Fruit fly (Drosophila melanogaster) whole organism, embryonic: ENCODE results near the gene CG3009.

Source experiments
- Abd-B ChIP-seq: fragments of 200-800 bp; sonication (Bioruptor generic); optimal IDR thresholded peaks from 2 replicates; lab custom pipeline; 2018; ENCODE audit warnings: missing biosample characterization, mild to moderate bottlenecking, missing genetic modification characterization, moderate library complexity
- Aef1 ChIP-seq: fragments of 200-800 bp; sonication (Bioruptor generic); IDR thresholded peaks from 3 replicates; pipeline ENCODE4 v1.3.6; 2022; ENCODE audit warnings: missing biosample characterization, missing genetic modification characterization
- Atf-2 ChIP-seq: fragments of 200-800 bp; sonication (Bioruptor generic); optimal IDR thresholded peaks from 2 replicates; lab custom pipeline; 2016; ENCODE audit warnings: missing biosample characterization, missing genetic modification characterization
- CG11247 ChIP-seq: fragments of 200-800 bp; sonication (Bioruptor generic); IDR thresholded peaks from 2 replicates; pipeline ENCODE4 v1.3.6; 2022; ENCODE audit warnings: missing biosample characterization, missing genetic modification characterization
- CG17328 ChIP-seq: fragments of 200-800 bp; sonication (Bioruptor generic); IDR thresholded peaks from 2 replicates; pipeline ENCODE4 v1.3.6; 2022; ENCODE audit warnings: missing biosample characterization, missing genetic modification characterization
- CG17361 ChIP-seq: fragments of 200-800 bp; sonication (Bioruptor generic); IDR thresholded peaks from 3 replicates; pipeline ENCODE4 v1.3.6; 2022; ENCODE audit warnings: missing biosample characterization, missing genetic modification characterization
- CG17612 ChIP-seq: fragments of 200-800 bp; sonication (Bioruptor generic); IDR thresholded peaks from 2 replicates; pipeline ENCODE4 v1.3.6; 2022; ENCODE audit warnings: missing biosample characterization, missing genetic modification characterization
- CG17802 ChIP-seq: fragments of 200-800 bp; sonication (Bioruptor generic); optimal IDR thresholded peaks from 2 replicates; lab custom pipeline; 2018; ENCODE audit warnings: missing biosample characterization, mild to moderate bottlenecking, missing genetic modification characterization, moderate library complexity
- CG17912 ChIP-seq: fragments of 200-800 bp; sonication (Bioruptor generic); optimal IDR thresholded peaks from 2 replicates; lab custom pipeline; 2018; ENCODE audit warnings: missing biosample characterization, mild to moderate bottlenecking, missing genetic modification characterization
- CG18011 ChIP-seq: fragments of 200-800 bp; sonication (Bioruptor generic); optimal IDR thresholded peaks from 2 replicates; lab custom pipeline; 2017; ENCODE audit warnings: missing biosample characterization, missing genetic modification characterization, mild to moderate bottlenecking, moderate library complexity, missing genotype
- CG4360 ChIP-seq: fragments of 200-800 bp; sonication (Bioruptor generic); IDR thresholded peaks from 2 replicates; pipeline ENCODE4 v1.3.6; 2022; ENCODE audit warnings: missing biosample characterization, missing genetic modification characterization
- CG7987 ChIP-seq: fragments of 200-800 bp; sonication (Bioruptor generic); optimal IDR thresholded peaks from 2 replicates; lab custom pipeline; 2018; ENCODE audit warnings: missing biosample characterization, mild to moderate bottlenecking, missing genetic modification characterization, moderate library complexity
- CG8281 ChIP-seq: fragments of 200-800 bp; sonication (Bioruptor generic); optimal IDR thresholded peaks from 2 replicates; lab custom pipeline; 2018; ENCODE audit warnings: missing biosample characterization, mild to moderate bottlenecking, missing genetic modification characterization, moderate library complexity
- CG8478 ChIP-seq: fragments of >200 bp; optimal IDR thresholded peaks from 2 replicates; lab custom pipeline; 2018
- GATAe ChIP-seq: fragments of 200-800 bp; sonication (Bioruptor generic); conservative IDR thresholded peaks from 2 replicates; pipeline ENCODE4 v1.3.6; 2022; ENCODE audit warnings: missing biosample characterization, missing genetic modification characterization
- HLH4C ChIP-seq: fragments of 200-800 bp; sonication (Bioruptor generic); IDR thresholded peaks from 3 replicates; pipeline ENCODE4 v1.3.6; 2022; ENCODE audit warnings: missing biosample characterization, missing genetic modification characterization; ENCODE audit not compliant: partially characterized antibody
- HLHmδ ChIP-seq: fragments of 200-800 bp; sonication (Bioruptor generic); optimal IDR thresholded peaks from 2 replicates; lab custom pipeline; 2018; ENCODE audit warnings: missing biosample characterization, mild to moderate bottlenecking, missing genetic modification characterization, moderate library complexity
- Hey ChIP-seq: fragments of 200-800 bp; sonication (Bioruptor generic); optimal IDR thresholded peaks from 3 replicates; lab custom pipeline; 2018; ENCODE audit warnings: missing biosample characterization, mild to moderate bottlenecking, missing genetic modification characterization
- Hmr ChIP-seq: fragments of 200-800 bp; sonication (Bioruptor generic); optimal IDR thresholded peaks from 3 replicates; lab custom pipeline; 2017; ENCODE audit warnings: mild to moderate bottlenecking, missing biosample characterization, missing genetic modification reagents, missing genetic modification characterization
- MBD-R2 ChIP-seq: fragments of 200-800 bp; sonication (Bioruptor generic); IDR thresholded peaks from 2 replicates; pipeline ENCODE4 v1.3.6; 2022; ENCODE audit warnings: missing biosample characterization, missing genetic modification characterization
- NC2β ChIP-seq: fragments of 200-800 bp; sonication (Bioruptor generic); optimal IDR thresholded peaks from 2 replicates; lab custom pipeline; 2016; ENCODE audit warnings: missing biosample characterization, missing genetic modification characterization
- Scr ChIP-seq: fragments of 200-800 bp; sonication (Bioruptor generic); IDR thresholded peaks from 2 replicates; pipeline ENCODE4 v1.3.6; 2022; ENCODE audit warnings: missing biosample characterization, missing genetic modification characterization; ENCODE audit not compliant: partially characterized antibody
- Stat92E ChIP-seq, 3 experiments: fragments of >200 bp in 2 of 3; fragments of 200-800 bp in 1 of 3; sonication (Bioruptor generic) in 1 of 3; optimal IDR thresholded peaks; 2 replicates each; lab custom pipeline; 2017 to 2019; ENCODE audit warnings: missing biosample characterization in 3 of 3, missing genetic modification characterization in 3 of 3, mild to moderate bottlenecking in 1 of 3, moderate library complexity in 1 of 3
- Taf1 ChIP-seq: fragments of 200-800 bp; sonication (Bioruptor generic); IDR thresholded peaks from 2 replicates; pipeline ENCODE4 v1.3.6; 2022; ENCODE audit warnings: missing biosample characterization, missing genetic modification characterization
- ara ChIP-seq: fragments of 200-800 bp; sonication (Bioruptor generic); IDR thresholded peaks from 2 replicates; pipeline ENCODE4 v1.3.6; 2022; ENCODE audit warnings: missing biosample characterization, missing genetic modification characterization
- ase ChIP-seq: fragments of 200-800 bp; sonication (Bioruptor generic); IDR thresholded peaks from 3 replicates; pipeline ENCODE4 v1.3.6; 2022; ENCODE audit warnings: missing biosample characterization, missing genetic modification characterization
- cato ChIP-seq: fragments of 200-800 bp; sonication (Bioruptor generic); optimal IDR thresholded peaks from 2 replicates; lab custom pipeline; 2016; ENCODE audit warnings: missing biosample characterization, missing genetic modification characterization, borderline replicate concordance
- cg ChIP-seq: fragments of 200-800 bp; sonication (Bioruptor generic); optimal IDR thresholded peaks from 3 replicates; lab custom pipeline; 2019; ENCODE audit warnings: missing biosample characterization, mild to moderate bottlenecking, missing genetic modification characterization, moderate library complexity
- chinmo ChIP-seq: fragments of 200-800 bp; sonication (Bioruptor generic); IDR thresholded peaks from 4 replicates; pipeline ENCODE4 v1.3.6; 2022; ENCODE audit warnings: missing biosample characterization, missing genetic modification characterization; ENCODE audit not compliant: partially characterized antibody
- crol ChIP-seq: fragments of 200-800 bp; sonication (Bioruptor generic); IDR thresholded peaks from 2 replicates; pipeline ENCODE4 v1.3.6; 2022; ENCODE audit warnings: missing biosample characterization, missing genetic modification characterization
- emc ChIP-seq: fragments of 200-800 bp; sonication (Bioruptor generic); optimal IDR thresholded peaks from 2 replicates; lab custom pipeline; 2016; ENCODE audit warnings: missing biosample characterization, missing genetic modification characterization
- ftz-f1 ChIP-seq: fragments of 200-800 bp; sonication (Bioruptor generic); optimal IDR thresholded peaks from 2 replicates; lab custom pipeline; 2016; ENCODE audit warnings: missing biosample characterization, missing genetic modification characterization
- grau ChIP-seq: fragments of 200-800 bp; optimal IDR thresholded peaks from 3 replicates; lab custom pipeline; 2019; ENCODE audit warnings: missing biosample characterization, mild to moderate bottlenecking, missing genetic modification characterization, moderate library complexity
- ken ChIP-seq: fragments of 200-800 bp; sonication (Bioruptor generic); IDR thresholded peaks from 3 replicates; pipeline ENCODE4 v1.3.6; 2022; ENCODE audit warnings: missing biosample characterization, missing genetic modification characterization
- knrl ChIP-seq: fragments of 200-800 bp; sonication (Bioruptor generic); IDR thresholded peaks from 3 replicates; pipeline ENCODE4 v1.3.6; 2022; ENCODE audit warnings: missing biosample characterization, missing genetic modification characterization; ENCODE audit not compliant: partially characterized antibody
- lola ChIP-seq, 3 experiments: fragments of >200 bp in 2 of 3; fragments of 200-800 bp in 1 of 3; sonication (Bioruptor generic) in 1 of 3; optimal IDR thresholded peaks; 2 replicates each; lab custom pipeline; 2017 to 2019; ENCODE audit warnings: missing biosample characterization in 3 of 3, missing genetic modification characterization in 3 of 3, mild to moderate bottlenecking in 1 of 3, moderate library complexity in 1 of 3
- mirr ChIP-seq: fragments of 200-800 bp; sonication (Bioruptor generic); optimal IDR thresholded peaks from 3 replicates; lab custom pipeline; 2018; ENCODE audit warnings: missing biosample characterization, mild to moderate bottlenecking, missing genetic modification characterization
- psq ChIP-seq: fragments of 200-800 bp; sonication (Bioruptor generic); optimal IDR thresholded peaks from 2 replicates; lab custom pipeline; 2017; ENCODE audit warnings: missing biosample characterization, missing genetic modification characterization
- repo ChIP-seq: fragments of 200-800 bp; sonication (Bioruptor generic); optimal IDR thresholded peaks from 2 replicates; lab custom pipeline; 2016; ENCODE audit warnings: missing biosample characterization, missing genetic modification characterization
- rib ChIP-seq: fragments of 200-800 bp; sonication (Bioruptor generic); IDR thresholded peaks from 2 replicates; pipeline ENCODE4 v1.3.6; 2022; ENCODE audit warnings: missing biosample characterization, missing genetic modification characterization
- run ChIP-seq: fragments of 200-800 bp; sonication (Bioruptor generic); optimal IDR thresholded peaks from 3 replicates; lab custom pipeline; 2018; ENCODE audit warnings: missing biosample characterization, mild to moderate bottlenecking, missing genetic modification characterization
- scrt ChIP-seq: fragments of 200-800 bp; sonication (Bioruptor generic); optimal IDR thresholded peaks from 2 replicates; lab custom pipeline; 2018; ENCODE audit warnings: missing biosample characterization, mild to moderate bottlenecking, missing genetic modification characterization, moderate library complexity
- sens ChIP-seq: fragments of 200-800 bp; sonication (Bioruptor generic); peaks from one replicate; lab custom pipeline; 2016; ENCODE audit warnings: missing biosample characterization, missing genetic modification characterization
- sisA ChIP-seq: fragments of 200-800 bp; sonication (Bioruptor generic); IDR thresholded peaks from 2 replicates; pipeline ENCODE4 v1.3.6; 2022; ENCODE audit warnings: missing biosample characterization, missing genetic modification characterization
- sqz ChIP-seq: fragments of 200-800 bp; sonication (Bioruptor generic); optimal IDR thresholded peaks from 3 replicates; lab custom pipeline; 2018; ENCODE audit warnings: missing biosample characterization, mild to moderate bottlenecking, missing genetic modification characterization
- stc ChIP-seq: fragments of 200-800 bp; sonication (Bioruptor generic); IDR thresholded peaks from 2 replicates; pipeline ENCODE4 v1.3.6; 2022; ENCODE audit warnings: missing biosample characterization, missing genetic modification characterization
- stwl ChIP-seq: fragments of 200-800 bp; sonication (Bioruptor generic); optimal IDR thresholded peaks from 3 replicates; lab custom pipeline; 2018; ENCODE audit warnings: missing biosample characterization, mild to moderate bottlenecking, missing genetic modification characterization, moderate library complexity
- trem ChIP-seq: fragments of 200-800 bp; optimal IDR thresholded peaks from 3 replicates; lab custom pipeline; 2019; ENCODE audit warnings: missing biosample characterization, mild to moderate bottlenecking, missing genetic modification characterization, moderate library complexity
- unc-4 ChIP-seq: fragments of 200-800 bp; sonication (Bioruptor generic); IDR thresholded peaks from 2 replicates; pipeline ENCODE4 v1.3.6; 2022; ENCODE audit warnings: missing biosample characterization, missing genetic modification characterization; ENCODE audit not compliant: partially characterized antibody
- vvl ChIP-seq: fragments of 200-800 bp; sonication (Bioruptor generic); IDR thresholded peaks from 2 replicates; pipeline ENCODE4 v1.3.6; 2022; ENCODE audit warnings: missing biosample characterization, missing genetic modification characterization
- zen2 ChIP-seq: fragments of 200-800 bp; sonication (Bioruptor generic); IDR thresholded peaks from 3 replicates; pipeline ENCODE4 v1.3.6; 2022; ENCODE audit warnings: missing biosample characterization, missing genetic modification characterization; ENCODE audit not compliant: partially characterized antibody

CG3009 gene

DNA sequence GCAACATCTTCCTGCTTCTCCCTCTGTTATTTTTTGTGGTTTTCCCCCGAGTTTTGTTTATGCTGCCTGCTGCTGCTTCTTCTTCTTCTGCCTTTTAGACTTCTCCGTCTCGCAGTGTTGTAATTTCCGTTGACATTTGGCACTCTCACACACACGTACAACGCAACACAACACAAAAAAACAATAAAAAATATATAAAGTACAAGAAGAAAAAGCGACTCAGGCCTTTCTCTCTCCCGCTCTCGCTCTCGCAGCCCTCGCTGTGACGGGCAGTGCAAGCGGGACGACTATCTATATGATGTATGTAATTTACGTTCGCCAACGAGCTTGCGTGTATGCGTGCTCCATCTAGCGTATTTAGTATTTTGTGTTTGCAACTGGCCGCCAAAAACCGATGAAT lies 19.6 kb upstream of the CG3009 start (continued):
- no peak for TF ChIP-seq grau (tag; lab: Kevin White, UChicago)
- TF ChIP-seq rib (GFP tag; lab: Robert Waterston, UW): no peak
- TF ChIP-seq CG4360 (GFP tag; lab: Robert Waterston, UW): no peak
- peak; percentile 76 for TF ChIP-seq sens
- no peak for TF ChIP-seq CG11247
- no peak for TF ChIP-seq knrl (GFP tag; lab: Robert Waterston, UW)
- TF ChIP-seq stwl (tag; lab: Kevin White, UChicago): no peak
- TF ChIP-seq MBD-R2 (GFP tag; lab: Robert Waterston, UW): peak; percentile 20; the same call in 1 of the 2 replicates
- TF ChIP-seq GATAe (GFP tag; lab: Robert Waterston, UW): no peak
- TF ChIP-seq CG17361 (GFP tag; lab: Robert Waterston, UW): no peak
- no peak for TF ChIP-seq Hey (tag; lab: Kevin White, UChicago)
- TF ChIP-seq Scr (GFP tag; lab: Robert Waterston, UW): no peak
- no peak for TF ChIP-seq Stat92E (GFP tag; optimal IDR thresholded peaks at IDR 0.05; lab: Kevin White, UChicago)
- no peak for TF ChIP-seq HLH4C (GFP tag; lab: Robert Waterston, UW)
- TF ChIP-seq cato: no peak
- TF ChIP-seq Aef1 (GFP tag; lab: Robert Waterston, UW): 0 out of 3 replicates have a peak, but pooled peaks have one; percentile 19
- peak; percentile 55 for TF ChIP-seq ftz-f1 (GFP tag; lab: Kevin White, UChicago)
- no peak for TF ChIP-seq CG17912 (GFP tag; lab: Kevin White, UChicago)
- TF ChIP-seq ase (GFP tag; lab: Robert Waterston, UW): no peak
- TF ChIP-seq zen2 (GFP tag; lab: Robert Waterston, UW): no peak
- TF ChIP-seq Hmr: no peak
- TF ChIP-seq repo: no peak
- no peak for TF ChIP-seq CG8281 (tag; lab: Kevin White, UChicago)
- TF ChIP-seq ken: no peak
- TF ChIP-seq crol (GFP tag; lab: Robert Waterston, UW): no peak
- TF ChIP-seq scrt (GFP tag; lab: Kevin White, UChicago): peak; percentile 1
- no peak for TF ChIP-seq CG17328
- no peak for TF ChIP-seq vvl (GFP tag; lab: Robert Waterston, UW)
- TF ChIP-seq CG8478: peak; percentile 89
- peak; percentile 75 for TF ChIP-seq Abd-B (GFP tag; lab: Kevin White, UChicago)
- no peak for TF ChIP-seq sisA (GFP tag; lab: Robert Waterston, UW)
- TF ChIP-seq CG17802: no peak
- no peak for TF ChIP-seq ara (GFP tag; lab: Robert Waterston, UW)
- TF ChIP-seq CG17612 (GFP tag; lab: Robert Waterston, UW): no peak
- TF ChIP-seq trem (tag; lab: Kevin White, UChicago): no peak
- TF ChIP-seq CG18011 (GFP tag; lab: Kevin White, UChicago): no peak
- TF ChIP-seq HLHmδ (GFP tag; lab: Kevin White, UChicago): no peak
- no peak for TF ChIP-seq Atf-2
- TF ChIP-seq cg (GFP tag; lab: Kevin White, UChicago): peak; percentile 94
- TF ChIP-seq mirr (GFP tag; lab: Kevin White, UChicago): no peak
- TF ChIP-seq NC2β: no peak
- no peak for TF ChIP-seq chinmo (GFP tag; lab: Robert Waterston, UW)
- TF ChIP-seq psq: no peak
- TF ChIP-seq unc-4 (GFP tag; lab: Robert Waterston, UW): no peak
- no peak for TF ChIP-seq run (tag; lab: Kevin White, UChicago)
- TF ChIP-seq lola (GFP tag; optimal IDR thresholded peaks at IDR 0.05; lab: Kevin White, UChicago): peak in 1 of 3 experiments; percentile 58
- peak; percentile 25 for TF ChIP-seq sqz
- TF ChIP-seq emc (GFP tag; lab: Kevin White, UChicago): no peak
- TF ChIP-seq stc (GFP tag; lab: Robert Waterston, UW): no peak
- TF ChIP-seq CG7987 (GFP tag; lab: Kevin White, UChicago): no peak
- TF ChIP-seq Taf1: no peak
